Fruit fly (Drosophila melanogaster): Measurements from ENCODE around the gene CG42831.

CG42831 gene

dm6 chr3L:10777493-10777897 is 37.1 kb upstream of the CG42831 start (continued):
- TF ChIP-seq CG6792 (GFP tag; optimal IDR thresholded peaks at IDR 0.05) (peak; percentile 60), Blimp-1 (GFP tag; optimal IDR thresholded peaks at IDR 0.05) (peak; percentile 72), Lpt (GFP tag; optimal IDR thresholded peaks at IDR 0.05) (peak; percentile 58), dac (GFP tag; optimal IDR thresholded peaks at IDR 0.05) (no peak), spab (GFP tag; optimal IDR thresholded peaks at IDR 0.05) (peak; percentile 61), pdm3 (GFP tag; optimal IDR thresholded peaks at IDR 0.05) (peak; percentile 67), Smox (GFP tag; optimal IDR thresholded peaks at IDR 0.05) (peak; percentile 79), Eip93F (GFP tag; optimal IDR thresholded peaks at IDR 0.05) (no peak), CG32006 (GFP tag; optimal IDR thresholded peaks at IDR 0.05) (peak; percentile 84), CG6163 (GFP tag; IDR thresholded peaks at IDR 0.05) (0 out of 3 replicates have a peak, but pooled peaks have one; percentile 43), Hr39 (GFP tag; optimal IDR thresholded peaks at IDR 0.05) (peak; percentile 63), acj6 (GFP tag; optimal IDR thresholded peaks at IDR 0.05) (peak; percentile 77), fd85E (GFP tag; optimal IDR thresholded peaks at IDR 0.05) (no peak), svp (GFP tag) (peak; percentile 93), CG4318 (GFP tag; optimal IDR thresholded peaks at IDR 0.05) (peak; percentile 55), achi (GFP tag; optimal IDR thresholded peaks at IDR 0.05) (peak; percentile 65), Ets96B (tag; optimal IDR thresholded peaks at IDR 0.05) (peak; percentile 76), topi (GFP tag; optimal IDR thresholded peaks at IDR 0.05) (peak; percentile 80), CG8119 (GFP tag; IDR thresholded peaks at IDR 0.05) (peak; percentile 81), CG11902 (GFP tag; optimal IDR thresholded peaks at IDR 0.05) (peak; percentile 31), CG3032 (tag; optimal IDR thresholded peaks at IDR 0.05) (peak; percentile 78), lz (GFP tag; optimal IDR thresholded peaks at IDR 0.05) (peak; percentile 74), Met (GFP tag; optimal IDR thresholded peaks at IDR 0.05) (peak; percentile 79), CG8632 (GFP tag; optimal IDR thresholded peaks at IDR 0.05) (peak; percentile 64), fd59A (GFP tag; optimal IDR thresholded peaks at IDR 0.05) (peak; percentile 49)

DNA sequence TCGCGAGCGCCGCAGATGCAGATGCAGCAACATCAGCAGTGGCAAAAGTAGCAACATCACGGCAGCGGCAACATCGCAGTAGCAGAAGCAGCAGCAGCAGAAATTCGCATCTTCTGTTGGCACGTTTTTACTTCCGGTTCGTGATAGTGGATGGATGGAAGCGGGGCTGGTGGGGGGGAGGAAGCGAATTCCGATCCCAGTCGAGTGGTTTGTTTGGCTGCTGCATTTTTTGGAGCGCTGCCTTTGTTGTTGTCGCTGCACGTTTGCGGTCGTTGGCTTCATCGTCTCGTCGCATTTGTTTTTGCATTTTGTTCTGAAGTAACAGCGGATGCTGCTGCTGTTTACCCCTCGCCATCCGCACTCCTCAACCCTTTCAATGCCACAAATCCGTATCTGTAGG is 36.7 kb upstream of the CG42831 start:
- TF ChIP-seq CG1621 (tag; optimal IDR thresholded peaks at IDR 0.05) (peak; percentile 6), Gug (GFP tag; IDR thresholded peaks at IDR 0.05) (no peak), vri (GFP tag; optimal IDR thresholded peaks at IDR 0.05) (peak; percentile 26), CG6854 (GFP tag; optimal IDR thresholded peaks at IDR 0.05) (peak; percentile 83), ss (GFP tag; optimal IDR thresholded peaks at IDR 0.05) (no peak)

DNA sequence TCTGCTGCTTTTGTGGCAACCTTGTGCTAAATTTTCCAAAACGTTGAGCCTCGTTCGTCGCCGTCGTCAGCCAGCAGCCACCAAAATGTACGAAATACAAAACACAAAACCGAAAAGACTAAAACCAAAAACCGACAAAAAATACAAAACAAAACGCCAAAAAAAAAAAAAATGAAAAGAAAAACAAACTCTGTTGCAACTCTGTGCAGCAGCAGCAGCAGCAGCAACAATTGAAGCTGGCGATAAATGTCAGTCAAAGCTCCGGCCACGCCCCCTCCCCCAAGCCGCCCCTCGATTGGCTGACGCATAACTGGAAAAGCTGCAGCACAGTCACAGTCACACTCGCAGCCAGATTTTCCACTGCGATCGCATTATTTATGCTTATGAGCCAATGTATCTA is 35.3 kb upstream of the CG42831 start:
- TF ChIP-seq Sox15 (GFP tag; optimal IDR thresholded peaks at IDR 0.05) (no peak), spab (GFP tag; optimal IDR thresholded peaks at IDR 0.05) (no peak), CG6276 (GFP tag; optimal IDR thresholded peaks at IDR 0.05) (peak; percentile 57), Ets96B (tag; optimal IDR thresholded peaks at IDR 0.05) (no peak), Lpt (GFP tag; optimal IDR thresholded peaks at IDR 0.05) (peak; percentile 34), vri (GFP tag; optimal IDR thresholded peaks at IDR 0.05) (no peak), CG32006 (GFP tag; optimal IDR thresholded peaks at IDR 0.05) (peak; percentile 9), Hr4 (GFP tag; optimal IDR thresholded peaks at IDR 0.05) (peak; percentile 9), Sox14 (GFP tag; optimal IDR thresholded peaks at IDR 0.05) (no peak), eg (GFP tag; IDR thresholded peaks at IDR 0.05) (peak; percentile 84), CG15336 (GFP tag; IDR thresholded peaks at IDR 0.05) (peak; percentile 69), CG8119 (GFP tag; IDR thresholded peaks at IDR 0.05) (peak; percentile 75)

- TF ChIP-seq ss (GFP tag; optimal IDR thresholded peaks at IDR 0.05) (peak in 1 of 2 experiments; percentile 11), svp (GFP tag) (no peak)
Measured at dm6 chr3L:10781323-10781722, 33.3 kb upstream of the CG42831 start.

All from whole organism, prepupa.